Fruit fly (Drosophila melanogaster): ENCODE data around the gene Neurochondrin.

- TF ChIP-seq net (GFP tag; optimal IDR thresholded peaks at IDR 0.05) (no peak), CG10669 (GFP tag; optimal IDR thresholded peaks at IDR 0.05) (no peak), Eip93F (GFP tag; optimal IDR thresholded peaks at IDR 0.05) (no peak), CG6854 (GFP tag; optimal IDR thresholded peaks at IDR 0.05) (no peak), Hr39 (GFP tag; optimal IDR thresholded peaks at IDR 0.05) (no peak)
Observed at dm6 chr3R:6432321-6432720, 35.9 kb upstream of the Neurochondrin start.
